Worm (Caenorhabditis elegans) whole organism, L2 larva: ENCODE results near the gene rab-21.

Experiments
- R02D3.7 ChIP-seq: fragments of 150-350 bp; optimal IDR thresholded peaks from 2 replicates; lab custom pipeline; 2014; ENCODE audit warnings: missing biosample characterization, missing genetic modification characterization
- Y55F3AM.14 ChIP-seq: fragments of 200-800 bp; sonication (Bioruptor generic); optimal IDR thresholded peaks from 2 replicates; lab custom pipeline; 2018; ENCODE audit warnings: mild to moderate bottlenecking, missing genetic modification characterization, missing compliant biosample characterization
- ZK546.5 ChIP-seq: sonication (generic microtip); optimal IDR thresholded peaks from 2 replicates; lab custom pipeline; 2017; ENCODE audit warnings: missing biosample characterization, missing genetic modification characterization
- alr-1 ChIP-seq: fragments of 150-350 bp; optimal IDR thresholded peaks from 2 replicates; lab custom pipeline; 2014; ENCODE audit warnings: missing biosample characterization, missing genetic modification characterization
- aly-2 ChIP-seq: fragments of 150-350 bp; optimal IDR thresholded peaks from 2 replicates; lab custom pipeline; 2014; ENCODE audit warnings: missing biosample characterization, missing genetic modification characterization
- crh-2 ChIP-seq: sonication (generic microtip); optimal IDR thresholded peaks from 2 replicates; lab custom pipeline; 2017; ENCODE audit warnings: missing biosample characterization, missing genetic modification characterization
- egl-27 ChIP-seq: sonication (generic microtip); optimal IDR thresholded peaks from 3 replicates; lab custom pipeline; 2017; ENCODE audit warnings: missing biosample characterization, missing genetic modification reagents, missing genetic modification characterization
- elt-1 ChIP-seq: fragments of 150-350 bp; optimal IDR thresholded peaks from 2 replicates; lab custom pipeline; 2014; ENCODE audit warnings: missing biosample characterization, missing genetic modification characterization
- elt-3 ChIP-seq: sonication (generic microtip); optimal IDR thresholded peaks from 2 replicates; lab custom pipeline; 2017; ENCODE audit warnings: missing biosample characterization, missing genetic modification characterization
- fos-1 ChIP-seq: fragments of 150-350 bp; optimal IDR thresholded peaks from 2 replicates; lab custom pipeline; 2014; ENCODE audit warnings: missing biosample characterization, missing genetic modification characterization
- gmeb-1 ChIP-seq: fragments of 150-350 bp; optimal IDR thresholded peaks from 2 replicates; lab custom pipeline; 2014; ENCODE audit warnings: missing biosample characterization, missing genetic modification characterization
- lin-13 ChIP-seq: fragments of 150-350 bp; optimal IDR thresholded peaks from 2 replicates; lab custom pipeline; 2014; ENCODE audit warnings: missing biosample characterization, missing genetic modification reagents, missing genetic modification characterization
- lin-39 ChIP-seq: fragments of 150-350 bp; optimal IDR thresholded peaks from 2 replicates; lab custom pipeline; 2014; ENCODE audit warnings: missing biosample characterization, missing genetic modification reagents, missing genetic modification characterization
- lsy-2 ChIP-seq, 2 experiments: fragments of 150-350 bp in 1 of 2; sonication (generic microtip) in 1 of 2; optimal IDR thresholded peaks; 2 replicates each; lab custom pipeline; 2014 to 2017; ENCODE audit warnings: missing biosample characterization in 2 of 2, missing genetic modification characterization in 2 of 2
- mdl-1 ChIP-seq, 2 experiments: fragments of 150-350 bp in 1 of 2; sonication (generic microtip) in 1 of 2; optimal IDR thresholded peaks; 2 replicates each; lab custom pipeline; 2017; ENCODE audit warnings: missing biosample characterization in 2 of 2, missing genetic modification characterization in 2 of 2
- nhr-11 ChIP-seq: fragments of 150-350 bp; optimal IDR thresholded peaks from 2 replicates; lab custom pipeline; 2014; ENCODE audit warnings: missing biosample characterization, missing genetic modification characterization
- nhr-12 ChIP-seq: fragments of 150-350 bp; optimal IDR thresholded peaks from 2 replicates; lab custom pipeline; 2014; ENCODE audit warnings: missing biosample characterization, missing genetic modification characterization
- nhr-129 ChIP-seq: fragments of 150-350 bp; optimal IDR thresholded peaks from 2 replicates; lab custom pipeline; 2014; ENCODE audit warnings: missing biosample characterization, missing genetic modification characterization
- nhr-23 ChIP-seq: fragments of 150-350 bp; optimal IDR thresholded peaks from 2 replicates; lab custom pipeline; 2014; ENCODE audit warnings: missing biosample characterization, missing genetic modification reagents, missing genetic modification characterization
- nhr-237 ChIP-seq: fragments of 150-350 bp; optimal IDR thresholded peaks from 2 replicates; lab custom pipeline; 2014; ENCODE audit warnings: missing biosample characterization, missing genetic modification characterization
- nhr-6 ChIP-seq: fragments of 150-350 bp; optimal IDR thresholded peaks from 2 replicates; lab custom pipeline; 2014; ENCODE audit warnings: missing biosample characterization, missing genetic modification characterization
- sma-3 ChIP-seq: sonication (generic microtip); optimal IDR thresholded peaks from 2 replicates; lab custom pipeline; 2016; ENCODE audit warnings: missing genetic modification reagents, missing genetic modification characterization, missing compliant biosample characterization
- sma-9 ChIP-seq, 2 experiments: fragments of 150-350 bp in 1 of 2; sonication (generic microtip) in 1 of 2; optimal IDR thresholded peaks; 2 replicates each; lab custom pipeline; 2014 to 2016; ENCODE audit warnings: missing genetic modification characterization in 2 of 2, mild to moderate bottlenecking in 1 of 2, missing biosample characterization in 1 of 2, missing compliant biosample characterization in 1 of 2, missing genetic modification reagents in 1 of 2, moderate library complexity in 1 of 2
- unc-39 ChIP-seq: fragments of 150-350 bp; optimal IDR thresholded peaks from 2 replicates; lab custom pipeline; 2014; ENCODE audit warnings: missing biosample characterization, missing genetic modification characterization
- unc-55 ChIP-seq: fragments of 150-350 bp; sonication (generic microtip); optimal IDR thresholded peaks from 3 replicates; lab custom pipeline; 2014; ENCODE audit warnings: missing biosample characterization, missing genetic modification reagents, missing genetic modification characterization
- unc-62 ChIP-seq: fragments of 150-350 bp; optimal IDR thresholded peaks from 2 replicates; lab custom pipeline; 2014; ENCODE audit warnings: missing biosample characterization, missing genetic modification reagents, missing genetic modification characterization
- zag-1 ChIP-seq: fragments of 150-350 bp; optimal IDR thresholded peaks from 2 replicates; lab custom pipeline; 2014; ENCODE audit warnings: missing biosample characterization, missing genetic modification characterization
- ztf-1 ChIP-seq: fragments of 200-800 bp; sonication (Bioruptor generic); conservative IDR thresholded peaks from 2 replicates; pipeline ENCODE4 v1.3.6; 2022; ENCODE audit warnings: missing genetic modification characterization, missing compliant biosample characterization
- ztf-4 ChIP-seq: fragments of 150-350 bp; optimal IDR thresholded peaks from 2 replicates; lab custom pipeline; 2014; ENCODE audit warnings: missing biosample characterization, missing genetic modification characterization

rab-21 gene

DNA sequence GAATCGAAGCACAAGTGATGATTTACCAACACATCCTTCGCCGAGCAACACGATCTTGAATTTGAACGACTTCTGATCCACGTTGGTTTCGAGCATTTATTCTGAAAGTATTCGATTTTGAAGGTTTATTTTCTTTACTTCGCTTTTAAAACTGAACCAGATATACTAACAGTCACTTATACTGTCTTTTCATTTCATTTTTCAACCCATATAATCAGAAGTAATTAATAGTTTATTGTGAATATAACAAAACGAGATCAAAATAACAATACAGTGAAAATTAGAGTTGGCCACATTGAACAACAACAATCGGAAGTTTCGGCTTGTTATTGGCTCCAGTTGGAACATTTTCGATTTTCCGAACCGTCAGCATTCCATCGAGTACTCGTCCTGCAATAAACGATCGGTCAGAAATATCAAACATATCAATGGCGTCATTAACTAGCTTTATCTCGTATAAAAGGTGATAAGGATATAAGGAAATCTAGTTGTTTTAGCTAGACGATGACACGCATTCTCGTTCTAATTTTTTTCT, at the start of gene rab-21, which contains the start of gene T01B7.13:
Gene rab-21 (minus strand): TSS at position 101 of the 535 bp plus-strand sequence.
Gene T01B7.13 (plus strand): TSS at position 485 of the 535 bp plus-strand sequence.
- TF ChIP-seq sma-3 (GFP tag; lab: Kevin White, UChicago) (no peak), ztf-4 (tag; lab: Kevin White, UChicago) (no peak), elt-3 (tag; lab: Kevin White, UChicago) (no peak), Y55F3AM.14 (GFP tag; lab: Kevin White, UChicago) (no peak)

- TF ChIP-seq gmeb-1 (tag; lab: Kevin White, UChicago): no peak
- TF ChIP-seq lin-39: no peak
- TF ChIP-seq sma-9 (GFP tag; optimal IDR thresholded peaks at IDR 0.05; lab: Kevin White, UChicago): peak; percentile 3
- TF ChIP-seq sma-9 (tag; optimal IDR thresholded peaks at IDR 0.05; lab: Kevin White, UChicago): no peak
- no peak for TF ChIP-seq unc-62 (GFP tag; lab: Kevin White, UChicago)
- TF ChIP-seq ztf-1 (GFP tag; lab: Robert Waterston, UW): no peak
- TF ChIP-seq, all 48 proteins: peak for 1
These were observed 49.5 kb upstream of the rab-21 start for ce11 chrII:8764332-8764731.

ce11 chrII:8763367-8763766, 48.6 kb upstream of the rab-21 start:
- no peak for TF ChIP-seq alr-1 (tag; lab: Kevin White, UChicago)
- no peak for TF ChIP-seq nhr-6 (tag; lab: Kevin White, UChicago)
- no peak for TF ChIP-seq sma-3 (GFP tag; lab: Kevin White, UChicago)
- TF ChIP-seq nhr-23: no peak
- no peak for TF ChIP-seq unc-39 (tag; lab: Kevin White, UChicago)
- no peak for TF ChIP-seq sma-9 (GFP tag; optimal IDR thresholded peaks at IDR 0.05; lab: Kevin White, UChicago)
- TF ChIP-seq sma-9 (tag; optimal IDR thresholded peaks at IDR 0.05; lab: Kevin White, UChicago): no peak
- TF ChIP-seq nhr-129 (tag; lab: Kevin White, UChicago): no peak
- TF ChIP-seq lin-39: no peak
- TF ChIP-seq R02D3.7: no peak
- no peak for TF ChIP-seq crh-2 (tag; lab: Kevin White, UChicago)
- TF ChIP-seq ztf-4 (tag; lab: Kevin White, UChicago): no peak
- no peak for TF ChIP-seq nhr-237 (tag; lab: Kevin White, UChicago)
- no peak for TF ChIP-seq nhr-12 (tag; lab: Kevin White, UChicago)
- no peak for TF ChIP-seq nhr-11 (tag; lab: Kevin White, UChicago)
- no peak for TF ChIP-seq Y55F3AM.14 (GFP tag; lab: Kevin White, UChicago)
- TF ChIP-seq elt-1 (tag; lab: Kevin White, UChicago): no peak

- TF ChIP-seq fos-1 (tag; lab: Kevin White, UChicago): peak; percentile 63
- no peak for TF ChIP-seq unc-62 (GFP tag; lab: Kevin White, UChicago)
These were observed 46.9 kb upstream of the rab-21 start for ce11 chrII:8761739-8762138.

- TF ChIP-seq R02D3.7 (no peak), alr-1 (tag; lab: Kevin White, UChicago) (no peak), lsy-2 (tag; optimal IDR thresholded peaks at IDR 0.05; lab: Kevin White, UChicago) (no peak), unc-62 (GFP tag; lab: Kevin White, UChicago) (no peak)
These were observed 44.7 kb upstream of the rab-21 start, which contains the start of gene fut-1 for ce11 chrII:8759493-8759892. Gene fut-1, minus strand, starts transcription at chrII:8759593.

DNA sequence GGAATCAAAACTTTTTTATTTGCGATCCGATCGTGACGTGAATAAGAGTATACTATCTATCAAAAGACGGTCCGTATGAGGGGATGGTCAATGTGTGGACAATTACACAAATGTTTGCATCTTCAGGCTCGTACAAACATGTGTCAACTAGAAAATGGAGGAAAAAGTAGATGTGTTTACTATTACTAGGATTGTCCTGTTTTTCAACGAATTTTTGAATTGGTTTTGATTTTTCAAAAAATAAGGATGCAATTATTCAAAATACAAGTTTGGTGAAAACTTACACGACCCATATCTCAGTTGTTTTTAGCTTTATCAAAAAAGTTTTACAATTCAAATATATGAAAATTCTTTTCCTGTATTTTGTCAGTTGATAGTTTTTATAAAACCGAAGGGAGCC, 40.5 kb upstream of the rab-21 start, which contains the start of gene K08F8.7:
Gene K08F8.7 (minus strand): TSS at position 101 of the 400 bp plus-strand sequence.
- TF ChIP-seq lsy-2 (tag; optimal IDR thresholded peaks at IDR 0.05; lab: Kevin White, UChicago) (no peak), ztf-4 (tag; lab: Kevin White, UChicago) (no peak), zag-1 (tag; lab: Kevin White, UChicago) (no peak), alr-1 (tag; lab: Kevin White, UChicago) (no peak), elt-3 (tag; lab: Kevin White, UChicago) (no peak), lin-13 (GFP tag; lab: Kevin White, UChicago) (no peak), aly-2 (tag; lab: Kevin White, UChicago) (no peak), unc-55 (no peak)

ce11 chrII:8751686-8752085, 36.9 kb upstream of the rab-21 start, which contains the start of gene atf-2:
Gene atf-2, plus strand, starts transcription at chrII:8751986.
- no peak for TF ChIP-seq ZK546.5
- TF ChIP-seq crh-2 (tag; lab: Kevin White, UChicago): no peak
- no peak for TF ChIP-seq mdl-1 (tag; optimal IDR thresholded peaks at IDR 0.05; lab: Kevin White, UChicago)
- no peak for TF ChIP-seq lin-39
- TF ChIP-seq egl-27 (tag; lab: Kevin White, UChicago): no peak
- TF ChIP-seq unc-62 (GFP tag; lab: Kevin White, UChicago): no peak
- TF ChIP-seq aly-2 (tag; lab: Kevin White, UChicago): no peak
- TF ChIP-seq, all 48 proteins: peak for 0
